Fruit fly (Drosophila melanogaster) whole organism, pupa: Measurements from ENCODE around the gene CG34273.
A peak's percentile ranks its signal among the peaks of the same experiment; 100 is the strongest.

Source experiments
- CG10348 ChIP-seq: fragments of 200-800 bp; sonication (Bioruptor generic); IDR thresholded peaks from 2 replicates; pipeline ENCODE4 v1.3.6; 2022; ENCODE audit warnings: missing biosample characterization, missing genetic modification characterization
- CG14655 ChIP-seq: fragments of 200-800 bp; sonication (Bioruptor generic); optimal IDR thresholded peaks from 3 replicates; lab custom pipeline; 2017; ENCODE audit warnings: mild to moderate bottlenecking, missing biosample characterization, missing genetic modification reagents, missing genetic modification characterization
- CG32121 ChIP-seq: fragments of 200-800 bp; sonication (Bioruptor generic); IDR thresholded peaks from 2 replicates; pipeline ENCODE4 v1.3.6; 2022; ENCODE audit warnings: missing biosample characterization, missing genetic modification characterization
- CG34367 ChIP-seq: fragments of 200-800 bp; sonication (Bioruptor generic); optimal IDR thresholded peaks from 2 replicates; lab custom pipeline; 2018; ENCODE audit warnings: missing biosample characterization, mild to moderate bottlenecking, missing genetic modification characterization
- CG4496 ChIP-seq: fragments of 200-800 bp; sonication (Bioruptor generic); IDR thresholded peaks from 3 replicates; pipeline ENCODE4 v1.3.6; 2022; ENCODE audit warnings: missing biosample characterization, missing genetic modification characterization
- CG8301 ChIP-seq: fragments of 200-800 bp; sonication (Bioruptor generic); optimal IDR thresholded peaks from 2 replicates; lab custom pipeline; 2018; ENCODE audit warnings: missing biosample characterization, mild to moderate bottlenecking, missing genetic modification characterization
- EcR ChIP-seq: fragments of 200-800 bp; sonication (Bioruptor generic); optimal IDR thresholded peaks from 3 replicates; lab custom pipeline; 2019; ENCODE audit warnings: missing biosample characterization, missing genetic modification characterization, mild to moderate bottlenecking, moderate library complexity, missing genetic modification reagents
- Ets98B ChIP-seq: fragments of 200-800 bp; sonication (Bioruptor generic); IDR thresholded peaks from 2 replicates; pipeline ENCODE4 v1.3.6; 2022; ENCODE audit warnings: missing biosample characterization, missing genetic modification characterization
- Pif1B ChIP-seq: fragments of 200-800 bp; sonication (Bioruptor generic); optimal IDR thresholded peaks from 3 replicates; lab custom pipeline; 2016; ENCODE audit warnings: missing biosample characterization, missing genetic modification characterization
- Snoo ChIP-seq: fragments of 200-800 bp; sonication (Bioruptor generic); optimal IDR thresholded peaks from 3 replicates; lab custom pipeline; 2017; ENCODE audit warnings: missing biosample characterization, mild to moderate bottlenecking, missing genetic modification characterization, inconsistent platforms
- gl ChIP-seq: fragments of 200-800 bp; sonication (Bioruptor generic); optimal IDR thresholded peaks from 2 replicates; lab custom pipeline; 2018; ENCODE audit warnings: missing biosample characterization, mild to moderate bottlenecking, missing genetic modification characterization

dm6 chr3R:14476273-14476672, 40.6 kb upstream of the CG34273 start:
- TF ChIP-seq CG4496 (GFP tag; lab: Robert Waterston, UW), result peak; percentile 94
- no peak for TF ChIP-seq gl (tag; lab: Kevin White, UChicago)
- no peak for TF ChIP-seq EcR (GFP tag; lab: Kevin White, UChicago)
- peak; percentile 91 for TF ChIP-seq CG8301 (tag; lab: Kevin White, UChicago)
- peak; percentile 88 for TF ChIP-seq CG10348 (GFP tag; lab: Robert Waterston, UW)
- TF ChIP-seq CG34367 (tag; lab: Kevin White, UChicago), result peak; percentile 18
- peak; percentile 87 for TF ChIP-seq CG14655 (GFP tag; lab: Kevin White, UChicago)
- peak; percentile 93 for TF ChIP-seq Ets98B
- TF ChIP-seq Snoo (tag; lab: Kevin White, UChicago), result peak; percentile 14
- TF ChIP-seq Pif1B (GFP tag; lab: Kevin White, UChicago), result peak; percentile 61
- peak; percentile 89 for TF ChIP-seq CG32121 (GFP tag; lab: Robert Waterston, UW)
